Worm (Caenorhabditis elegans) whole organism, L1 larva: Measurements from ENCODE around the gene fbxc-32.
"Not testable (repeated sequence)": the region's sequence is repeated elsewhere in the genome, so short reads cannot be mapped to it uniquely, and the experiment has no call there.

Experiments used
- C16A3.4 ChIP-seq: fragments of 150-350 bp; optimal IDR thresholded peaks from 2 replicates; lab custom pipeline; 2014; ENCODE audit warnings: missing biosample characterization, missing genetic modification characterization
- C34B4.2 ChIP-seq: sonication (generic microtip); optimal IDR thresholded peaks from 2 replicates; lab custom pipeline; 2017; ENCODE audit warnings: mild to moderate bottlenecking, missing genetic modification characterization, missing compliant biosample characterization
- ama-1 ChIP-seq: fragments of 150-350 bp; optimal IDR thresholded peaks from 2 replicates; lab custom pipeline; 2014
- ceh-82 ChIP-seq, 3 experiments: fragments of 150-350 bp in 1 of 3; sonication (generic microtip) in 2 of 3; optimal IDR thresholded peaks; 2 replicates each; lab custom pipeline; 2014 to 2017; ENCODE audit warnings: missing biosample characterization in 3 of 3, missing genetic modification characterization in 3 of 3
- ceh-90 ChIP-seq: sonication (generic microtip); optimal IDR thresholded peaks from 2 replicates; lab custom pipeline; 2016; ENCODE audit warnings: missing genetic modification characterization, missing compliant biosample characterization
- dpl-1 ChIP-seq, 3 experiments: fragments of 150-350 bp in 2 of 3; sonication (generic microtip) in 1 of 3; optimal IDR thresholded peaks; 2 replicates each; lab custom pipeline; 2014 to 2017; ENCODE audit warnings: missing biosample characterization in 3 of 3, missing genetic modification characterization in 3 of 3, missing genetic modification reagents in 3 of 3
- lin-39 ChIP-seq: fragments of 150-350 bp; optimal IDR thresholded peaks from 2 replicates; lab custom pipeline; 2014; ENCODE audit warnings: missing biosample characterization, missing genetic modification reagents, missing genetic modification characterization
- nhr-12 ChIP-seq: sonication (generic microtip); optimal IDR thresholded peaks from 2 replicates; lab custom pipeline; 2017; ENCODE audit warnings: missing biosample characterization, missing genetic modification characterization
- nhr-76 ChIP-seq: sonication (generic microtip); optimal IDR thresholded peaks from 2 replicates; lab custom pipeline; 2017; ENCODE audit warnings: missing biosample characterization, missing genetic modification characterization
- pqm-1 ChIP-seq: sonication (generic microtip); optimal IDR thresholded peaks from 3 replicates; lab custom pipeline; 2017; ENCODE audit warnings: missing biosample characterization, missing genetic modification characterization
- snpc-4 ChIP-seq: fragments of 150-350 bp; optimal IDR thresholded peaks from 2 replicates; lab custom pipeline; 2014; ENCODE audit warnings: missing biosample characterization, missing genetic modification characterization
- snu-23 ChIP-seq: sonication (generic microtip); optimal IDR thresholded peaks from 2 replicates; lab custom pipeline; 2016; ENCODE audit warnings: missing genetic modification characterization, missing compliant biosample characterization
- sox-4 ChIP-seq: sonication (generic microtip); optimal IDR thresholded peaks from 2 replicates; lab custom pipeline; 2016; ENCODE audit warnings: missing genetic modification characterization, missing compliant biosample characterization
- unc-62 ChIP-seq: fragments of 150-350 bp; optimal IDR thresholded peaks from 2 replicates; lab custom pipeline; 2014; ENCODE audit warnings: missing biosample characterization, missing genetic modification reagents, missing genetic modification characterization

DNA sequence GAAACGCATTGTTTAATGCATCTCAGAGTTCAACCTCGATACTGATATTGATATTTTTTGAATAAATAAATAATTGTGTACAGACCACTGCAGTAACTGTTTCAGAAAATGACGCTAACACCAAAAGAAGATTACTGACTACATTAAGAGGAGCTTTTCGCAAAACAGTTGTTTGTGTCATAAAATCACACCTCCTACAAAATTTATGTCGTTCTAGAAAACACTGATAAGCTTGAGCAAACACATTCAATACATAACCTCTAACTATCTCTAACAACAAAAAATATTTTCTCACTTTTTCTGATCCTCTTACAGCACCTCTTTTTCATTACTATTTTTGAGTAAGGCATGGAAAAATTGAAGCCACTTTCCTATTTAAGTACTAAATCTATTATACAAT, 6.6 kb upstream of the fbxc-32 start, which contains the start of gene fbxc-7:
- TF ChIP-seq dpl-1 (GFP tag; optimal IDR thresholded peaks at IDR 0.05; lab: Kevin White, UChicago); C34B4.2 (tag; lab: Kevin White, UChicago); pqm-1; C16A3.4 (tag; lab: Kevin White, UChicago); nhr-12 (tag; lab: Kevin White, UChicago); ceh-90 (tag; lab: Kevin White, UChicago); nhr-76 (tag; lab: Kevin White, UChicago); lin-39 (tag; lab: Kevin White, UChicago); snu-23 (GFP tag; lab: Kevin White, UChicago); snpc-4 (tag; lab: Kevin White, UChicago); ama-1 (lab: Kevin White, UChicago); sox-4 (tag; lab: Kevin White, UChicago); ceh-82 (tag; optimal IDR thresholded peaks at IDR 0.05; lab: Kevin White, UChicago); unc-62 (GFP tag; lab: Kevin White, UChicago): not testable (repeated sequence)
